Fruit fly (Drosophila melanogaster) whole organism, embryonic: ENCODE measurements around the gene opa.

ENCODE experiments used
- Aef1 ChIP-seq: fragments of 200-800 bp; sonication (Bioruptor generic); IDR thresholded peaks from 3 replicates; pipeline ENCODE4 v1.3.6; 2022; ENCODE audit warnings: missing biosample characterization, missing genetic modification characterization
- Atf-2 ChIP-seq: fragments of 200-800 bp; sonication (Bioruptor generic); optimal IDR thresholded peaks from 2 replicates; lab custom pipeline; 2016; ENCODE audit warnings: missing biosample characterization, missing genetic modification characterization
- Atf3 ChIP-seq: fragments of 200-800 bp; sonication (Bioruptor generic); optimal IDR thresholded peaks from 3 replicates; lab custom pipeline; 2016; ENCODE audit warnings: missing biosample characterization, missing genetic modification characterization
- Atf6 ChIP-seq: fragments of 200-800 bp; sonication (Bioruptor generic); IDR thresholded peaks from 2 replicates; pipeline ENCODE4 v1.3.6; 2022; ENCODE audit warnings: missing biosample characterization, missing genetic modification characterization
- BtbVII ChIP-seq: fragments of 200-800 bp; sonication (Bioruptor generic); optimal IDR thresholded peaks from 3 replicates; lab custom pipeline; 2017; ENCODE audit warnings: missing biosample characterization, mild to moderate bottlenecking, missing genetic modification characterization
- Bteb2 ChIP-seq: fragments of 200-800 bp; sonication (Bioruptor generic); optimal IDR thresholded peaks from 2 replicates; lab custom pipeline; 2016; ENCODE audit warnings: missing biosample characterization, missing genetic modification characterization
- CG1233 ChIP-seq: fragments of 200-800 bp; sonication (Bioruptor generic); optimal IDR thresholded peaks from 4 replicates; lab custom pipeline; 2018; ENCODE audit warnings: missing biosample characterization, mild to moderate bottlenecking, missing genetic modification characterization
- CG12942 ChIP-seq: fragments of 200-800 bp; sonication (Bioruptor generic); optimal IDR thresholded peaks from 3 replicates; lab custom pipeline; 2016; ENCODE audit warnings: missing biosample characterization, missing genetic modification characterization
- CG14965 ChIP-seq: fragments of 200-800 bp; sonication (Bioruptor generic); optimal IDR thresholded peaks from 2 replicates; lab custom pipeline; 2016; ENCODE audit warnings: missing biosample characterization, missing genetic modification characterization, borderline replicate concordance
- CG15479 ChIP-seq: fragments of 200-800 bp; sonication (Bioruptor generic); optimal IDR thresholded peaks from 3 replicates; lab custom pipeline; 2019; ENCODE audit warnings: missing biosample characterization, mild to moderate bottlenecking, missing genetic modification characterization, moderate library complexity
- CG17361 ChIP-seq: fragments of 200-800 bp; sonication (Bioruptor generic); IDR thresholded peaks from 3 replicates; pipeline ENCODE4 v1.3.6; 2022; ENCODE audit warnings: missing biosample characterization, missing genetic modification characterization
- CG17829 ChIP-seq: fragments of 200-800 bp; optimal IDR thresholded peaks from 2 replicates; lab custom pipeline; 2019; ENCODE audit warnings: missing biosample characterization, mild to moderate bottlenecking, missing genetic modification characterization, moderate library complexity
- CG1792 ChIP-seq: fragments of 200-800 bp; sonication (Bioruptor generic); optimal IDR thresholded peaks from 2 replicates; lab custom pipeline; 2016; ENCODE audit warnings: missing biosample characterization, missing genetic modification characterization
- CG18619 ChIP-seq: fragments of 200-800 bp; sonication (Bioruptor generic); optimal IDR thresholded peaks from 3 replicates; lab custom pipeline; 2017; ENCODE audit warnings: missing biosample characterization, mild to moderate bottlenecking, missing genetic modification characterization
- CG2889 ChIP-seq: fragments of 200-800 bp; sonication (Bioruptor generic); IDR thresholded peaks from 3 replicates; pipeline ENCODE4 v1.3.6; 2022; ENCODE audit warnings: missing biosample characterization, missing genetic modification characterization
- CG30020 ChIP-seq: fragments of 200-800 bp; optimal IDR thresholded peaks from 2 replicates; lab custom pipeline; 2019; ENCODE audit warnings: missing biosample characterization, mild to moderate bottlenecking, missing genetic modification characterization, moderate library complexity
- CG7271 ChIP-seq: fragments of 200-800 bp; sonication (Bioruptor generic); optimal IDR thresholded peaks from 2 replicates; lab custom pipeline; 2018; ENCODE audit warnings: missing biosample characterization, mild to moderate bottlenecking, missing genetic modification characterization, moderate library complexity
- CG7963 ChIP-seq: fragments of 200-800 bp; sonication (Bioruptor generic); IDR thresholded peaks from 3 replicates; pipeline ENCODE4 v1.3.6; 2022; ENCODE audit warnings: missing biosample characterization, missing genetic modification characterization; ENCODE audit not compliant: partially characterized antibody
- CG8924 ChIP-seq: fragments of 200-800 bp; optimal IDR thresholded peaks from 3 replicates; lab custom pipeline; 2019; ENCODE audit warnings: missing biosample characterization, mild to moderate bottlenecking, missing genetic modification characterization, moderate library complexity
- Chrac-16 ChIP-seq: fragments of 200-800 bp; sonication (Bioruptor generic); optimal IDR thresholded peaks from 3 replicates; lab custom pipeline; 2016; ENCODE audit warnings: missing biosample characterization, missing genetic modification characterization
- D19B ChIP-seq: fragments of 200-800 bp; sonication (Bioruptor generic); optimal IDR thresholded peaks from 2 replicates; lab custom pipeline; 2017; ENCODE audit warnings: missing biosample characterization, mild to moderate bottlenecking, missing genetic modification characterization
- Deaf1 ChIP-seq: fragments of 200-800 bp; optimal IDR thresholded peaks from 3 replicates; lab custom pipeline; 2019; ENCODE audit warnings: missing biosample characterization, mild to moderate bottlenecking, missing genetic modification characterization, moderate library complexity
- Dfd ChIP-seq, 2 experiments: fragments of >200 bp; optimal IDR thresholded peaks; 2 replicates each; lab custom pipeline; 2017; ENCODE audit warnings: missing biosample characterization in 2 of 2, missing genetic modification characterization in 2 of 2
- Doc2 ChIP-seq: fragments of 200-800 bp; sonication (Bioruptor generic); IDR thresholded peaks from 2 replicates; pipeline ENCODE4 v1.3.6; 2022; ENCODE audit warnings: missing biosample characterization, missing genetic modification characterization
- ERR ChIP-seq: fragments of 200-800 bp; sonication (Bioruptor generic); optimal IDR thresholded peaks from 2 replicates; lab custom pipeline; 2016; ENCODE audit warnings: missing biosample characterization, missing genetic modification characterization
- Fer2 ChIP-seq: fragments of 200-800 bp; sonication (Bioruptor generic); optimal IDR thresholded peaks from 2 replicates; lab custom pipeline; 2018; ENCODE audit warnings: missing biosample characterization, mild to moderate bottlenecking, missing genetic modification characterization, moderate library complexity
- Kr ChIP-seq: fragments of 200-800 bp; sonication (Bioruptor generic); optimal IDR thresholded peaks from 2 replicates; lab custom pipeline; 2017; ENCODE audit warnings: missing biosample characterization, mild to moderate bottlenecking, missing genetic modification characterization
- MBD-R2 ChIP-seq: fragments of 200-800 bp; sonication (Bioruptor generic); IDR thresholded peaks from 2 replicates; pipeline ENCODE4 v1.3.6; 2022; ENCODE audit warnings: missing biosample characterization, missing genetic modification characterization
- Taf1 ChIP-seq: fragments of 200-800 bp; sonication (Bioruptor generic); IDR thresholded peaks from 2 replicates; pipeline ENCODE4 v1.3.6; 2022; ENCODE audit warnings: missing biosample characterization, missing genetic modification characterization
- Vsx1 ChIP-seq: fragments of 200-800 bp; sonication (Bioruptor generic); optimal IDR thresholded peaks from 2 replicates; lab custom pipeline; 2017; ENCODE audit warnings: missing biosample characterization, mild to moderate bottlenecking, missing genetic modification characterization, missing genetic modification reagents
- bcd ChIP-seq: fragments of 200-800 bp; sonication (Bioruptor generic); optimal IDR thresholded peaks from 2 replicates; lab custom pipeline; 2017; ENCODE audit warnings: missing biosample characterization, mild to moderate bottlenecking, missing genetic modification characterization
- cad ChIP-seq: fragments of >200 bp; optimal IDR thresholded peaks from 2 replicates; lab custom pipeline; 2017; ENCODE audit warnings: missing biosample characterization, missing genetic modification characterization
- crc ChIP-seq: fragments of 200-800 bp; sonication (Bioruptor generic); optimal IDR thresholded peaks from 2 replicates; lab custom pipeline; 2016; ENCODE audit warnings: missing biosample characterization, missing genetic modification characterization
- dysf ChIP-seq: fragments of 200-800 bp; sonication (Bioruptor generic); IDR thresholded peaks from 3 replicates; pipeline ENCODE4 v1.3.6; 2022; ENCODE audit warnings: missing biosample characterization, missing genetic modification characterization
- exex ChIP-seq: fragments of 200-800 bp; sonication (Bioruptor generic); optimal IDR thresholded peaks from 4 replicates; lab custom pipeline; 2018; ENCODE audit warnings: missing biosample characterization, mild to moderate bottlenecking, missing genetic modification characterization, moderate library complexity
- gce ChIP-seq: fragments of 200-800 bp; sonication (Bioruptor generic); IDR thresholded peaks from 3 replicates; pipeline ENCODE4 v1.3.6; 2022; ENCODE audit warnings: missing biosample characterization, missing genetic modification characterization
- hb ChIP-seq: fragments of 200-800 bp; sonication (Bioruptor generic); IDR thresholded peaks from 3 replicates; pipeline ENCODE4 v1.3.6; 2022; ENCODE audit warnings: missing biosample characterization, missing genetic modification characterization; ENCODE audit not compliant: partially characterized antibody
- kni ChIP-seq: fragments of 200-800 bp; sonication (Bioruptor generic); optimal IDR thresholded peaks from 3 replicates; lab custom pipeline; 2017; ENCODE audit warnings: mild to moderate bottlenecking, missing biosample characterization, missing genetic modification reagents, missing genetic modification characterization
- lilli ChIP-seq: fragments of 200-800 bp; sonication (Bioruptor generic); optimal IDR thresholded peaks from 3 replicates; lab custom pipeline; 2016; ENCODE audit warnings: missing biosample characterization, missing genetic modification characterization
- nom ChIP-seq: fragments of 200-800 bp; sonication (Bioruptor generic); optimal IDR thresholded peaks from 2 replicates; lab custom pipeline; 2017; ENCODE audit warnings: missing biosample characterization, missing genetic modification characterization, mild to moderate bottlenecking, moderate library complexity, missing genetic modification reagents
- oc ChIP-seq: fragments of 200-800 bp; sonication (Bioruptor generic); optimal IDR thresholded peaks from 2 replicates; lab custom pipeline; 2018; ENCODE audit warnings: missing biosample characterization, mild to moderate bottlenecking, missing genetic modification characterization, moderate library complexity
- pita ChIP-seq: fragments of 200-800 bp; sonication (Bioruptor generic); optimal IDR thresholded peaks from 2 replicates; lab custom pipeline; 2017; ENCODE audit warnings: missing biosample characterization, mild to moderate bottlenecking, missing genetic modification characterization
- psq ChIP-seq: fragments of 200-800 bp; sonication (Bioruptor generic); optimal IDR thresholded peaks from 2 replicates; lab custom pipeline; 2017; ENCODE audit warnings: missing biosample characterization, missing genetic modification characterization
- ranshi ChIP-seq: fragments of 200-800 bp; sonication (Bioruptor generic); IDR thresholded peaks from 2 replicates; pipeline ENCODE4 v1.3.6; 2022; ENCODE audit warnings: missing biosample characterization, missing genetic modification characterization
- sens-2 ChIP-seq: fragments of 200-800 bp; sonication (Bioruptor generic); IDR thresholded peaks from 2 replicates; pipeline ENCODE4 v1.3.6; 2022; ENCODE audit warnings: missing biosample characterization, missing genetic modification characterization
- ssp ChIP-seq: fragments of 200-800 bp; sonication (Bioruptor generic); IDR thresholded peaks from 2 replicates; pipeline ENCODE4 v1.3.6; 2022; ENCODE audit warnings: missing biosample characterization, missing genetic modification characterization
- tgo ChIP-seq: fragments of 200-800 bp; sonication (Bioruptor generic); IDR thresholded peaks from 3 replicates; pipeline ENCODE4 v1.3.6; 2022; ENCODE audit warnings: missing biosample characterization, missing genetic modification characterization

The opa gene

DNA sequence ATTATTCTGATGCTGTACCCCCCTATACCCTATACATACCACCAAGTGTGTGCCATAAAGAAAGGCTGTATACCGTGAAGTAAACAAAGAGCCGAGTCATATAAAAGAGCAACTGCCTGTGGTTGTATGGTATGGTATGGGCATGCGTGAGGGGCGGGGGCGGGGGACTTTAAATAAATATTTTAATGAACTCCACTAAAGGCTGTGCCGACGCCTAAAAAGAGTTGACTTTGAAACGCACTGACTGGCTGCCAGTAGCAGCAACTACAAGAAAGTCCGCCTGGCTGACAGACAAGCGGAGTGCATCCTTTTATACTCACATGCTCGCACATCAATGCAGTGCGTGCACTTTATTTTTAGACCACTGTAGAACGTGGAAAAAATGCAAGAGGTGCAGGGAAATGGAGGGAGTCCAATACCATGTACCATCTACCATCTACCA lies 61.8 kb downstream of the opa start (continued):
- TF ChIP-seq hb (GFP tag; lab: Robert Waterston, UW) (no peak), ERR (GFP tag; lab: Kevin White, UChicago) (no peak), CG2889 (no peak), Chrac-16 (GFP tag; lab: Kevin White, UChicago) (no peak), CG17829 (tag; lab: Kevin White, UChicago) (no peak), CG18619 (GFP tag; lab: Kevin White, UChicago) (no peak), MBD-R2 (GFP tag; lab: Robert Waterston, UW) (0 out of 2 replicates have a peak, but pooled peaks have one; percentile 8), CG7271 (tag; lab: Kevin White, UChicago) (no peak), Doc2 (no peak), psq (no peak), D19B (GFP tag; lab: Kevin White, UChicago) (no peak), sens-2 (GFP tag; lab: Robert Waterston, UW) (no peak), CG12942 (GFP tag; lab: Kevin White, UChicago) (no peak), ssp (no peak), crc (GFP tag; lab: Kevin White, UChicago) (no peak), nom (peak; percentile 24), CG8924 (tag; lab: Kevin White, UChicago) (peak; percentile 22), BtbVII (GFP tag; lab: Kevin White, UChicago) (no peak), Atf3 (GFP tag; lab: Kevin White, UChicago) (no peak), CG30020 (tag; lab: Kevin White, UChicago) (no peak), bcd (GFP tag; lab: Kevin White, UChicago) (no peak), Vsx1 (GFP tag; lab: Kevin White, UChicago) (no peak), Atf-2 (no peak), cad (peak; percentile 47), CG14965 (GFP tag; lab: Kevin White, UChicago) (no peak), dysf (no peak), Deaf1 (tag; lab: Kevin White, UChicago) (no peak), lilli (GFP tag; lab: Kevin White, UChicago) (no peak), CG17361 (no peak), CG15479 (GFP tag; lab: Kevin White, UChicago) (no peak), Atf6 (GFP tag; lab: Robert Waterston, UW) (no peak), pita (GFP tag; lab: Kevin White, UChicago) (no peak), Fer2 (tag; lab: Kevin White, UChicago) (no peak), exex (tag; lab: Kevin White, UChicago) (no peak), Aef1 (GFP tag; lab: Robert Waterston, UW) (no peak), Taf1 (no peak), CG1233 (GFP tag; lab: Kevin White, UChicago) (no peak), Kr (peak; percentile 78), tgo (GFP tag; lab: Robert Waterston, UW) (no peak), CG7963 (no peak), Dfd (GFP tag; optimal IDR thresholded peaks at IDR 0.05; lab: Kevin White, UChicago) (no peak), kni (GFP tag; lab: Kevin White, UChicago) (peak; percentile 25), ranshi (GFP tag; lab: Robert Waterston, UW) (no peak), gce (GFP tag; lab: Robert Waterston, UW) (no peak), CG1792 (GFP tag; lab: Kevin White, UChicago) (no peak), Bteb2 (GFP tag; lab: Kevin White, UChicago) (no peak), oc (tag; lab: Kevin White, UChicago) (no peak)
